Fruit fly (Drosophila melanogaster) whole organism, embryonic: ENCODE results near the gene CG7065.
A peak's percentile ranks its signal among the peaks of the same experiment; 100 is the strongest.

ENCODE experiments used
- Asciz ChIP-seq: fragments of 200-800 bp; sonication (Bioruptor generic); optimal IDR thresholded peaks from 2 replicates; lab custom pipeline; 2017; ENCODE audit warnings: missing biosample characterization, mild to moderate bottlenecking, missing genetic modification characterization, missing genetic modification reagents
- CG10543 ChIP-seq: fragments of 200-800 bp; sonication (Bioruptor generic); optimal IDR thresholded peaks from 3 replicates; lab custom pipeline; 2017; ENCODE audit warnings: missing biosample characterization, mild to moderate bottlenecking, missing genetic modification characterization, moderate library complexity
- CG10959 ChIP-seq: fragments of 200-800 bp; sonication (Bioruptor generic); IDR thresholded peaks from 2 replicates; pipeline ENCODE4 v1.3.6; 2022; ENCODE audit warnings: missing biosample characterization, missing genetic modification characterization
- CG11247 ChIP-seq: fragments of 200-800 bp; sonication (Bioruptor generic); IDR thresholded peaks from 2 replicates; pipeline ENCODE4 v1.3.6; 2022; ENCODE audit warnings: missing biosample characterization, missing genetic modification characterization
- CG13123 ChIP-seq: fragments of 200-800 bp; sonication (Bioruptor generic); optimal IDR thresholded peaks from 2 replicates; lab custom pipeline; 2016; ENCODE audit warnings: missing biosample characterization, missing genetic modification characterization
- CG13424 ChIP-seq: fragments of 200-800 bp; sonication (Bioruptor generic); optimal IDR thresholded peaks from 2 replicates; lab custom pipeline; 2019; ENCODE audit warnings: missing biosample characterization, mild to moderate bottlenecking, missing genetic modification characterization, moderate library complexity
- CG1603 ChIP-seq: fragments of 200-800 bp; sonication (Bioruptor generic); optimal IDR thresholded peaks from 2 replicates; lab custom pipeline; 2019; ENCODE audit warnings: missing biosample characterization, mild to moderate bottlenecking, missing genetic modification characterization, moderate library complexity
- CG16779 ChIP-seq: fragments of 200-800 bp; sonication (Bioruptor generic); IDR thresholded peaks from 2 replicates; pipeline ENCODE4 v1.3.6; 2022; ENCODE audit warnings: missing biosample characterization, missing genetic modification characterization
- CG17802 ChIP-seq: fragments of 200-800 bp; sonication (Bioruptor generic); optimal IDR thresholded peaks from 2 replicates; lab custom pipeline; 2018; ENCODE audit warnings: missing biosample characterization, mild to moderate bottlenecking, missing genetic modification characterization, moderate library complexity
- CG18476 ChIP-seq: fragments of 200-800 bp; sonication (Bioruptor generic); optimal IDR thresholded peaks from 2 replicates; lab custom pipeline; 2016; ENCODE audit warnings: missing biosample characterization, mild to moderate bottlenecking, missing genetic modification characterization
- CG2875 ChIP-seq: fragments of 200-800 bp; sonication (Bioruptor generic); optimal IDR thresholded peaks from 2 replicates; lab custom pipeline; 2017; ENCODE audit warnings: missing biosample characterization, mild to moderate bottlenecking, missing genetic modification characterization, missing genetic modification reagents
- CG3726 ChIP-seq: fragments of 200-800 bp; sonication (Bioruptor generic); IDR thresholded peaks from 3 replicates; pipeline ENCODE4, ENCODE4 v1.3.6; 2022; ENCODE audit warnings: missing biosample characterization, missing genetic modification characterization
- CG3838 ChIP-seq: fragments of 200-800 bp; sonication (Bioruptor generic); optimal IDR thresholded peaks from 3 replicates; lab custom pipeline; 2016; ENCODE audit warnings: missing biosample characterization, missing genetic modification characterization
- CG3995 ChIP-seq: fragments of 200-800 bp; sonication (Bioruptor generic); optimal IDR thresholded peaks from 3 replicates; lab custom pipeline; 2016; ENCODE audit warnings: missing biosample characterization, missing genetic modification characterization
- CG42726 ChIP-seq: fragments of 200-800 bp; sonication (Bioruptor generic); IDR thresholded peaks from 2 replicates; pipeline ENCODE4 v1.3.6; 2022; ENCODE audit warnings: missing biosample characterization, missing genetic modification characterization; ENCODE audit not compliant: partially characterized antibody
- CG4360 ChIP-seq: fragments of 200-800 bp; sonication (Bioruptor generic); IDR thresholded peaks from 2 replicates; pipeline ENCODE4 v1.3.6; 2022; ENCODE audit warnings: missing biosample characterization, missing genetic modification characterization
- CG6813 ChIP-seq: fragments of 200-800 bp; sonication (Bioruptor generic); optimal IDR thresholded peaks from 2 replicates; lab custom pipeline; 2017; ENCODE audit warnings: missing biosample characterization, missing genetic modification characterization, mild to moderate bottlenecking, moderate library complexity, missing genetic modification reagents
- CG8290 ChIP-seq, 3 experiments: fragments of 200-800 bp; sonication (Bioruptor generic); optimal IDR thresholded peaks; 2 replicates each; lab custom pipeline; 2016 to 2019; ENCODE audit warnings: missing biosample characterization in 3 of 3, missing genetic modification characterization in 3 of 3, mild to moderate bottlenecking in 2 of 3, moderate library complexity in 1 of 3
- CG8924 ChIP-seq: fragments of 200-800 bp; optimal IDR thresholded peaks from 3 replicates; lab custom pipeline; 2019; ENCODE audit warnings: missing biosample characterization, mild to moderate bottlenecking, missing genetic modification characterization, moderate library complexity
- CG9932 ChIP-seq: fragments of 200-800 bp; sonication (Bioruptor generic); IDR thresholded peaks from 2 replicates; pipeline ENCODE4 v1.3.6; 2022; ENCODE audit warnings: missing biosample characterization, missing genetic modification characterization
- Dip3 ChIP-seq: fragments of 200-800 bp; sonication (Bioruptor generic); optimal IDR thresholded peaks from 3 replicates; lab custom pipeline; 2016; ENCODE audit warnings: missing biosample characterization, missing genetic modification characterization
- Dref ChIP-seq: fragments of 200-800 bp; sonication (Bioruptor generic); IDR thresholded peaks from 2 replicates; pipeline ENCODE4 v1.3.6; 2022; ENCODE audit warnings: missing biosample characterization, missing genetic modification characterization
- Fer1 ChIP-seq: fragments of 200-800 bp; sonication (Bioruptor generic); optimal IDR thresholded peaks from 2 replicates; lab custom pipeline; 2017; ENCODE audit warnings: missing biosample characterization, mild to moderate bottlenecking, missing genetic modification characterization
- Hmx ChIP-seq: fragments of 200-800 bp; sonication (Bioruptor generic); optimal IDR thresholded peaks from 2 replicates; lab custom pipeline; 2016; ENCODE audit warnings: missing biosample characterization, missing genetic modification characterization
- Side ChIP-seq: fragments of 200-800 bp; sonication (Bioruptor generic); optimal IDR thresholded peaks from 2 replicates; lab custom pipeline; 2016; ENCODE audit warnings: missing biosample characterization, missing genetic modification characterization
- Stat92E ChIP-seq, 3 experiments: fragments of >200 bp in 2 of 3; fragments of 200-800 bp in 1 of 3; sonication (Bioruptor generic) in 1 of 3; optimal IDR thresholded peaks; 2 replicates each; lab custom pipeline; 2017 to 2019; ENCODE audit warnings: missing biosample characterization in 3 of 3, missing genetic modification characterization in 3 of 3, mild to moderate bottlenecking in 1 of 3, moderate library complexity in 1 of 3
- Tbp ChIP-seq: fragments of >200 bp; optimal IDR thresholded peaks from 2 replicates; lab custom pipeline; 2018; ENCODE audit warnings: missing biosample characterization, missing genetic modification characterization
- Vsx1 ChIP-seq: fragments of 200-800 bp; sonication (Bioruptor generic); optimal IDR thresholded peaks from 2 replicates; lab custom pipeline; 2017; ENCODE audit warnings: missing biosample characterization, mild to moderate bottlenecking, missing genetic modification characterization, missing genetic modification reagents
- Xrp1 ChIP-seq: fragments of 200-800 bp; sonication (Bioruptor generic); IDR thresholded peaks from 2 replicates; pipeline ENCODE4 v1.3.6; 2022; ENCODE audit warnings: missing biosample characterization, missing genetic modification characterization
- ap ChIP-seq: fragments of 200-800 bp; sonication (Bioruptor generic); IDR thresholded peaks from 2 replicates; pipeline ENCODE4 v1.3.6; 2022; ENCODE audit warnings: missing biosample characterization, missing genetic modification characterization
- bbx ChIP-seq: fragments of 200-800 bp; sonication (Bioruptor generic); IDR thresholded peaks from 2 replicates; pipeline ENCODE4 v1.3.6; 2022; ENCODE audit warnings: missing biosample characterization, missing genetic modification characterization; ENCODE audit not compliant: partially characterized antibody
- bcd ChIP-seq: fragments of 200-800 bp; sonication (Bioruptor generic); optimal IDR thresholded peaks from 2 replicates; lab custom pipeline; 2017; ENCODE audit warnings: missing biosample characterization, mild to moderate bottlenecking, missing genetic modification characterization
- caup ChIP-seq: fragments of 200-800 bp; sonication (Bioruptor generic); optimal IDR thresholded peaks from 3 replicates; lab custom pipeline; 2017; ENCODE audit warnings: missing biosample characterization, mild to moderate bottlenecking, missing genetic modification characterization, moderate library complexity; ENCODE audit not compliant: severe bottlenecking
- cg ChIP-seq: fragments of 200-800 bp; sonication (Bioruptor generic); optimal IDR thresholded peaks from 3 replicates; lab custom pipeline; 2019; ENCODE audit warnings: missing biosample characterization, mild to moderate bottlenecking, missing genetic modification characterization, moderate library complexity
- chinmo ChIP-seq: fragments of 200-800 bp; sonication (Bioruptor generic); IDR thresholded peaks from 4 replicates; pipeline ENCODE4 v1.3.6; 2022; ENCODE audit warnings: missing biosample characterization, missing genetic modification characterization; ENCODE audit not compliant: partially characterized antibody
- danr ChIP-seq: fragments of 200-800 bp; sonication (Bioruptor generic); IDR thresholded peaks from 2 replicates; pipeline ENCODE4 v1.3.6; 2022; ENCODE audit warnings: missing biosample characterization, missing genetic modification characterization
- fu2 ChIP-seq: fragments of 200-800 bp; sonication (Bioruptor generic); optimal IDR thresholded peaks from 2 replicates; lab custom pipeline; 2016; ENCODE audit warnings: missing biosample characterization, missing genetic modification characterization
- ham ChIP-seq: fragments of 200-800 bp; sonication (Bioruptor generic); IDR thresholded peaks from 2 replicates; pipeline ENCODE4 v1.3.6; 2022; ENCODE audit warnings: missing biosample characterization, missing genetic modification characterization
- kay ChIP-seq: fragments of 200-800 bp; sonication (Bioruptor generic); optimal IDR thresholded peaks from 2 replicates; lab custom pipeline; 2016; ENCODE audit warnings: missing biosample characterization, missing genetic modification characterization
- mld ChIP-seq: fragments of 200-800 bp; sonication (Bioruptor generic); IDR thresholded peaks from 3 replicates; pipeline ENCODE4 v1.3.6; 2022; ENCODE audit warnings: missing biosample characterization, missing genetic modification characterization; ENCODE audit not compliant: partially characterized antibody
- phol ChIP-seq: fragments of 200-800 bp; sonication (Bioruptor generic); optimal IDR thresholded peaks from 3 replicates; lab custom pipeline; 2018; ENCODE audit warnings: missing biosample characterization, mild to moderate bottlenecking, missing genetic modification characterization, moderate library complexity
- pita ChIP-seq: fragments of 200-800 bp; sonication (Bioruptor generic); optimal IDR thresholded peaks from 2 replicates; lab custom pipeline; 2017; ENCODE audit warnings: missing biosample characterization, mild to moderate bottlenecking, missing genetic modification characterization
- ro ChIP-seq: fragments of 200-800 bp; sonication (Bioruptor generic); IDR thresholded peaks from 2 replicates; pipeline ENCODE4 v1.3.6; 2022; ENCODE audit warnings: missing biosample characterization, missing genetic modification characterization
- seq ChIP-seq: fragments of 200-800 bp; sonication (Bioruptor generic); IDR thresholded peaks from 2 replicates; pipeline ENCODE4 v1.3.6; 2022; ENCODE audit warnings: missing biosample characterization, missing genetic modification characterization
- ssp ChIP-seq: fragments of 200-800 bp; sonication (Bioruptor generic); IDR thresholded peaks from 2 replicates; pipeline ENCODE4 v1.3.6; 2022; ENCODE audit warnings: missing biosample characterization, missing genetic modification characterization
- tll ChIP-seq, 2 experiments: fragments of 200-800 bp in 1 of 2; fragments of >200 bp in 1 of 2; sonication (Bioruptor generic) in 1 of 2; optimal IDR thresholded peaks; 2 replicates each; lab custom pipeline; 2017 to 2019; ENCODE audit warnings: missing biosample characterization in 2 of 2, missing genetic modification characterization in 2 of 2, mild to moderate bottlenecking in 1 of 2, moderate library complexity in 1 of 2
- tna ChIP-seq: fragments of 200-800 bp; sonication (Bioruptor generic); IDR thresholded peaks from 2 replicates; pipeline ENCODE4 v1.3.6; 2022; ENCODE audit warnings: missing biosample characterization, missing genetic modification characterization; ENCODE audit not compliant: partially characterized antibody

The CG7065 gene

dm6 chrX:9131523-9131922 lies 10.8 kb upstream of the CG7065 start:
- no peak for TF ChIP-seq Dip3 (GFP tag; lab: Kevin White, UChicago)
- peak in 1 of 3 experiments; percentile 91 for TF ChIP-seq Stat92E (GFP tag; optimal IDR thresholded peaks at IDR 0.05; lab: Kevin White, UChicago)
- TF ChIP-seq cg (GFP tag; lab: Kevin White, UChicago) = peak; percentile 2
- TF ChIP-seq ssp = no peak

- TF ChIP-seq seq (GFP tag; lab: Robert Waterston, UW) (no peak), CG4360 (peak; percentile 95), CG3995 (GFP tag; lab: Kevin White, UChicago) (no peak), CG10543 (peak; percentile 5), ham (GFP tag; lab: Robert Waterston, UW) (no peak), Dref (GFP tag; lab: Robert Waterston, UW) (no peak), Fer1 (GFP tag; lab: Kevin White, UChicago) (no peak), Hmx (no peak), ap (no peak), CG13424 (tag; lab: Kevin White, UChicago) (no peak), chinmo (GFP tag; lab: Robert Waterston, UW) (no peak), bcd (no peak), CG16779 (GFP tag; lab: Robert Waterston, UW) (no peak), danr (GFP tag; lab: Robert Waterston, UW) (no peak), bbx (GFP tag; lab: Robert Waterston, UW) (no peak), phol (tag; lab: Kevin White, UChicago) (no peak), caup (no peak), CG8290 (GFP tag; optimal IDR thresholded peaks at IDR 0.05; lab: Kevin White, UChicago) (no peak), CG8290 (tag; optimal IDR thresholded peaks at IDR 0.05; lab: Kevin White, UChicago) (no peak), Tbp (GFP tag; lab: Kevin White, UChicago) (no peak), CG9932 (GFP tag; lab: Robert Waterston, UW) (no peak), fu2 (GFP tag; lab: Kevin White, UChicago) (no peak), ro (GFP tag; lab: Robert Waterston, UW) (no peak), CG13123 (GFP tag; lab: Kevin White, UChicago) (no peak), CG42726 (GFP tag; lab: Robert Waterston, UW) (no peak), CG10959 (GFP tag; lab: Robert Waterston, UW) (no peak), CG17802 (tag; lab: Kevin White, UChicago) (no peak), Asciz (no peak), mld (GFP tag; lab: Robert Waterston, UW) (no peak), Side (GFP tag; lab: Kevin White, UChicago) (no peak), pita (GFP tag; lab: Kevin White, UChicago) (no peak), CG6813 (no peak), tll (GFP tag; optimal IDR thresholded peaks at IDR 0.05; lab: Kevin White, UChicago) (peak in 1 of 2 experiments; percentile 86), tna (GFP tag; lab: Robert Waterston, UW) (no peak), CG8924 (no peak), CG3726 (GFP tag; lab: Robert Waterston, UW) (no peak), CG1603 (peak; percentile 14), CG3838 (no peak), kay (no peak), ssp (no peak), CG2875 (GFP tag; lab: Kevin White, UChicago) (no peak), CG11247 (GFP tag; lab: Robert Waterston, UW) (no peak), Xrp1 (GFP tag; lab: Robert Waterston, UW) (no peak), Vsx1 (GFP tag; lab: Kevin White, UChicago) (no peak), CG18476 (no peak)
Observed at dm6 chrX:9132589-9133237, 9.6 kb upstream of the CG7065 start.
